Worm (Caenorhabditis elegans): Measurements from ENCODE around the gene C29E4.15.
A peak's percentile ranks its signal among the peaks of the same experiment; 100 is the strongest.

The C29E4.15 gene

DNA sequence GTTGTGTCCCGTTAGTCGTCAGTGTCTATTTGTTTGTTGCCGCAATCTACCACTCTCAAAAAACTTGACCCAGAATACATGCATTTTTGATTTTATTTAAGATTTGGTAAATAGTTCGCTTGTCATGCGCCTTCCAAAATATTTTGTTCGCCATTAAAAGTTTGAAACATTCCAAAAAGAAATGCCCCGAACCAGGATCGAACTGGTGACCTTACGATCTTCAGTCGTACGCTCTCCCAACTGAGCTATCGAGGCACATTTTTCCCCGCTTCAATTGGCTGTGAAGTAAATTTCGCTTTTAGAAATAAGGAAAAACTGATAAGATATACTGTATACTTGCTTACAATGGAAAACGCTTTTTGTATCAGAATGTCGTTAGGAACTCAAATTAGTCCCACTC lies 25.9 kb downstream of the C29E4.15 start:
- TF ChIP-seq ZK185.1 (tag; optimal IDR thresholded peaks at IDR 0.05; ENCODE audit: poor library complexity, severe bottlenecking) (no peak), ztf-22 (GFP tag; optimal IDR thresholded peaks at IDR 0.05) (no peak), ekl-4 (GFP tag; IDR thresholded peaks at IDR 0.05) (peak; percentile 47; the same call in 1 of the 2 replicates), ztf-26 (tag; optimal IDR thresholded peaks at IDR 0.05) (peak; percentile 13), F52B5.7 (tag; optimal IDR thresholded peaks at IDR 0.05) (no peak), die-1 (tag; optimal IDR thresholded peaks at IDR 0.05) (peak; percentile 17), aptf-3 (GFP tag; IDR thresholded peaks at IDR 0.05) (0 out of 2 replicates have a peak, but pooled peaks have one; percentile 13), lin-54 (GFP tag; optimal IDR thresholded peaks at IDR 0.05) (peak; percentile 26), attf-6 (GFP tag; IDR thresholded peaks at IDR 0.05) (no peak), nfya-2 (GFP tag; IDR thresholded peaks at IDR 0.05) (no peak), dpl-1 (GFP tag; optimal IDR thresholded peaks at IDR 0.05) (no peak), lin-26 (GFP tag; IDR thresholded peaks at IDR 0.05) (peak; percentile 66), tbp1 (GFP tag; optimal IDR thresholded peaks at IDR 0.05) (peak; percentile 86), D2030.7 (GFP tag; IDR thresholded peaks at IDR 0.05) (peak; percentile 17; the same call in 1 of the 2 replicates), ztf-18 (tag; optimal IDR thresholded peaks at IDR 0.05) (peak; percentile 35), ztf-28 (GFP tag; IDR thresholded peaks at IDR 0.05) (no peak), atf-7 (tag; optimal IDR thresholded peaks at IDR 0.05) (no peak), madf-3 (GFP tag; IDR thresholded peaks at IDR 0.05) (no peak), nhr-80 (tag; optimal IDR thresholded peaks at IDR 0.05) (peak; percentile 10), cebp-1 (GFP tag; IDR thresholded peaks at IDR 0.05) (no peak), cebp-1 (tag; optimal IDR thresholded peaks at IDR 0.05) (peak; percentile 9), snpc-1.3 (tag; optimal IDR thresholded peaks at IDR 0.05; ENCODE audit: insufficient read depth) (no peak), B0261.1 (tag; optimal IDR thresholded peaks at IDR 0.05) (peak; percentile 64), madf-6 (GFP tag; IDR thresholded peaks at IDR 0.05) (peak; percentile 61; the same call in 1 of the 2 replicates), ceh-40 (GFP tag; IDR thresholded peaks at IDR 0.05) (no peak), ztf-25 (GFP tag; IDR thresholded peaks at IDR 0.05) (no peak), rpc-1 (optimal IDR thresholded peaks at IDR 0.05) (peak; percentile 60), rpc-1 (tag; optimal IDR thresholded peaks at IDR 0.05) (peak; percentile 68), let-607 (tag; optimal IDR thresholded peaks at IDR 0.05) (no peak), lsl-1 (GFP tag; optimal IDR thresholded peaks at IDR 0.05) (peak; percentile 7), rcor-1 (GFP tag; IDR thresholded peaks at IDR 0.05) (0 out of 2 replicates have a peak, but pooled peaks have one; percentile 20)

DNA sequence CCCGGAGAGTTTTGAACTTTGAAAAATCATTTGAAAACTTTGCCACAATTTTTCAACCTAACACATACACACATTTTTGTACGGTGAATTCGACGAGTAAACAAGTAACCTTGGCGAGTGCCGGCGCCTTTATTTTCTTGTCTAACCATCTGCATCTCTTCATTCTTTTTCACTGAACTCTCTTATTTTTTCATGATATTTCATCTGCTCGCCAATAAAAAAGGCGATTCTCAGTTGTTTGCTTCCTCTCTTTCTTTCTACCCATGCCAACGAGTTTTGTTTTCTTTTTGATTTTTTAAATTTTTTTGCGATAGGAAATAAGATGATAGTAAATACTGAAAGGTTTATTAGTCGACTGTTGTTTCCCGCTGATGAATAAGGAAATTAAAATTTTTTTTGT lies 26.3 kb downstream of the C29E4.15 start:
- peak; percentile 14 for TF ChIP-seq pha-4 (tag; optimal IDR thresholded peaks at IDR 0.05)
- peak; percentile 33 for TF ChIP-seq ZK185.1 (tag; optimal IDR thresholded peaks at IDR 0.05; ENCODE audit: poor library complexity, severe bottlenecking)
- TF ChIP-seq hmg-1.2 (GFP tag; IDR thresholded peaks at IDR 0.05): peak; percentile 93
- TF ChIP-seq nhr-80 (tag; optimal IDR thresholded peaks at IDR 0.05): peak; percentile 38
- peak; percentile 59 for TF ChIP-seq attf-5 (GFP tag; optimal IDR thresholded peaks at IDR 0.05)
- peak; percentile 15 for TF ChIP-seq lin-40 (tag; optimal IDR thresholded peaks at IDR 0.05)
- no peak for TF ChIP-seq mes-4 (tag; optimal IDR thresholded peaks at IDR 0.05)
- TF ChIP-seq B0261.1 (tag; optimal IDR thresholded peaks at IDR 0.05): peak; percentile 41
- peak; percentile 38 for TF ChIP-seq pbrm-1 (GFP tag; IDR thresholded peaks at IDR 0.05)
- TF ChIP-seq cebp-1 (GFP tag; IDR thresholded peaks at IDR 0.05): no peak
- TF ChIP-seq cebp-1 (tag; optimal IDR thresholded peaks at IDR 0.05): no peak

DNA sequence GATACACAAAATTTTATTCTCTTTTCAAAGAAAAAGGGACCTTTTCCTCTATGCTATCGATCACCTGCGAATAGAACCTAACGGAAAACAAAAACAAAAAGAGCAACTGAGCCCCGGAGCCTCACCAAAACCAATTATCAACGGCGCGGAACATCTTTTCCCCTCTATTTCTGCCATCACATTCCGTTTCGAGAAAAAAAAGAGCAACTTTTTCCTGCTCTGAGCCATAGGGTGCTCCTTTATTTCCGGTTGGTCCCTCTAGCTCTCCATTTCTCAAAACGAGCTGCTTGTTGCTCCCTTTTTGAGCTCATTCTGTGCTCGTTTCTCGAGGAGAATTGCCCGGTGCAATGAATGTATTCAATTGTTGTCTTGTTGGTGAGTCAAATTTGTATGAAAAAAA lies 27.2 kb downstream of the C29E4.15 start, which contains the start of gene clp-1:
Gene clp-1, plus strand, starts transcription at position 301 of the 400 bp plus-strand sequence.
- TF ChIP-seq ets-4 (GFP tag; optimal IDR thresholded peaks at IDR 0.05) (no peak), sdz-38 (tag; optimal IDR thresholded peaks at IDR 0.05) (no peak), snpc-3.4 (tag; optimal IDR thresholded peaks at IDR 0.05) (no peak), tbx-9 (tag; optimal IDR thresholded peaks at IDR 0.05; ENCODE audit: borderline replicate concordance) (no peak), nfya-1 (tag; optimal IDR thresholded peaks at IDR 0.05; ENCODE audit: borderline replicate concordance, insufficient read depth) (no peak), hsf-1 (GFP tag; IDR thresholded peaks at IDR 0.05) (no peak), rcor-1 (GFP tag; IDR thresholded peaks at IDR 0.05) (no peak), snpc-1.1 (tag; optimal IDR thresholded peaks at IDR 0.05; ENCODE audit: insufficient read depth) (no peak), mxl-1 (tag; optimal IDR thresholded peaks at IDR 0.05) (no peak)
